Worm (Caenorhabditis elegans): ENCODE measurements around the gene lgc-29.

DNA sequence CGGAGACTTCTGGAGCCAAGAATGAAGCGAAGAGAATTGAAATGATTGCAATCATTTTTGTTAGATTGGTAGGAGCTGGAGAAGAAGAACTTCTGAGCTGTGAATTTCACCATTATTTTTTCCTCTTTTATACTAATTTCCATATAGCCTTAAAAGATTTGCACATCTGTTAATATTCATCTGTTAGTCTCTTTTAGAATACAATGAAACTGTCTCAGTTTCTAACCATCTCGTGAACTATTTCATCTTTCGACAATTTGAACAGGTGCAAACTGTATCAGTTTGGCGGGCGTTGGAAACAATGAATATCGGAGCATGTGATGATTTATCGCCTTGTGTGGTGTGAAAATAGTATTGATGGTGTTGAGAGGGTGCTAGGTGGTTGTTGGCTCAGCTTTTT, 16.4 kb upstream of the lgc-29 start, which contains the start of gene phat-5:
- TF ChIP-seq nfya-1 (tag; optimal IDR thresholded peaks at IDR 0.05), result no peak
- no peak for TF ChIP-seq ahr-1 (tag; optimal IDR thresholded peaks at IDR 0.05)
- TF ChIP-seq rnt-1 (tag; optimal IDR thresholded peaks at IDR 0.05), result no peak
- TF ChIP-seq ceh-24 (tag; optimal IDR thresholded peaks at IDR 0.05), result no peak
- TF ChIP-seq ref-2 (tag; optimal IDR thresholded peaks at IDR 0.05), result no peak
- TF ChIP-seq elt-2 (tag; optimal IDR thresholded peaks at IDR 0.05), result no peak
- no peak for TF ChIP-seq nhr-11 (tag; optimal IDR thresholded peaks at IDR 0.05)
- no peak for TF ChIP-seq ceh-30 (tag; optimal IDR thresholded peaks at IDR 0.05)
- TF ChIP-seq dmd-4 (tag; optimal IDR thresholded peaks at IDR 0.05; ENCODE audit: borderline replicate concordance), result no peak
- no peak for TF ChIP-seq unc-42 (tag; optimal IDR thresholded peaks at IDR 0.05)
- no peak for TF ChIP-seq pax-1 (tag; optimal IDR thresholded peaks at IDR 0.05)
- TF ChIP-seq eyg-1 (tag; optimal IDR thresholded peaks at IDR 0.05), result no peak
